Fruit fly (Drosophila melanogaster) whole organism, embryonic: ENCODE data around the gene GstZ1.

Source experiments
- CG11456 ChIP-seq: fragments of 200-800 bp; sonication (Bioruptor generic); IDR thresholded peaks from 3 replicates; pipeline ENCODE4 v1.3.6; 2022; ENCODE audit warnings: missing biosample characterization, missing genetic modification characterization
- CG11504 ChIP-seq: fragments of 200-800 bp; sonication (Bioruptor generic); optimal IDR thresholded peaks from 3 replicates; lab custom pipeline; 2019; ENCODE audit warnings: missing biosample characterization, mild to moderate bottlenecking, missing genetic modification characterization, moderate library complexity
- CG12299 ChIP-seq: fragments of 200-800 bp; sonication (Bioruptor generic); optimal IDR thresholded peaks from 2 replicates; lab custom pipeline; 2018; ENCODE audit warnings: missing biosample characterization, mild to moderate bottlenecking, missing genetic modification characterization
- CG1233 ChIP-seq: fragments of 200-800 bp; sonication (Bioruptor generic); optimal IDR thresholded peaks from 4 replicates; lab custom pipeline; 2018; ENCODE audit warnings: missing biosample characterization, mild to moderate bottlenecking, missing genetic modification characterization
- CG12744 ChIP-seq: fragments of 200-800 bp; sonication (Bioruptor generic); optimal IDR thresholded peaks from 2 replicates; lab custom pipeline; 2016; ENCODE audit warnings: missing biosample characterization, missing genetic modification characterization
- CG13287 ChIP-seq: fragments of 200-800 bp; sonication (Bioruptor generic); IDR thresholded peaks from 2 replicates; pipeline ENCODE4 v1.3.6; 2022; ENCODE audit warnings: missing biosample characterization, missing genetic modification characterization; ENCODE audit not compliant: partially characterized antibody
- CG13894 ChIP-seq: fragments of 200-800 bp; sonication (Bioruptor generic); optimal IDR thresholded peaks from 3 replicates; lab custom pipeline; 2018; ENCODE audit warnings: missing biosample characterization, mild to moderate bottlenecking, missing genetic modification characterization, moderate library complexity
- CG18262 ChIP-seq: fragments of 200-800 bp; optimal IDR thresholded peaks from 3 replicates; lab custom pipeline; 2019; ENCODE audit warnings: missing biosample characterization, mild to moderate bottlenecking, missing genetic modification characterization, moderate library complexity
- CG2120 ChIP-seq: fragments of 200-800 bp; sonication (Bioruptor generic); optimal IDR thresholded peaks from 3 replicates; lab custom pipeline; 2016; ENCODE audit warnings: missing biosample characterization, missing genetic modification characterization
- CG31224 ChIP-seq: fragments of 200-800 bp; sonication (Bioruptor generic); IDR thresholded peaks from 2 replicates; pipeline ENCODE4 v1.3.6; 2022; ENCODE audit warnings: missing biosample characterization, missing genetic modification characterization
- CG4424 ChIP-seq: fragments of 200-800 bp; sonication (Bioruptor generic); optimal IDR thresholded peaks from 3 replicates; lab custom pipeline; 2016; ENCODE audit warnings: missing biosample characterization, missing genetic modification characterization
- CG4707 ChIP-seq: fragments of 200-800 bp; sonication (Bioruptor generic); optimal IDR thresholded peaks from 2 replicates; lab custom pipeline; 2018; ENCODE audit warnings: missing biosample characterization, mild to moderate bottlenecking, missing genetic modification characterization, moderate library complexity
- CG4820 ChIP-seq: fragments of 200-800 bp; sonication (Bioruptor generic); optimal IDR thresholded peaks from 3 replicates; lab custom pipeline; 2016; ENCODE audit warnings: missing biosample characterization, missing genetic modification characterization
- CG5245 ChIP-seq: fragments of 200-800 bp; sonication (Bioruptor generic); optimal IDR thresholded peaks from 3 replicates; lab custom pipeline; 2016; ENCODE audit warnings: missing biosample characterization, missing genetic modification characterization
- CG6791 ChIP-seq: fragments of 200-800 bp; sonication (Bioruptor generic); IDR thresholded peaks from 3 replicates; pipeline ENCODE4 v1.3.6; 2022; ENCODE audit warnings: missing biosample characterization, missing genetic modification characterization; ENCODE audit not compliant: partially characterized antibody
- CG7786 ChIP-seq: fragments of 200-800 bp; sonication (Bioruptor generic); optimal IDR thresholded peaks from 2 replicates; lab custom pipeline; 2016; ENCODE audit warnings: missing biosample characterization, missing genetic modification characterization
- CG7839 ChIP-seq: fragments of 200-800 bp; sonication (Bioruptor generic); optimal IDR thresholded peaks from 3 replicates; lab custom pipeline; 2018; ENCODE audit warnings: missing biosample characterization, mild to moderate bottlenecking, missing genetic modification characterization, moderate library complexity
- CG7928 ChIP-seq: fragments of 200-800 bp; sonication (Bioruptor generic); optimal IDR thresholded peaks from 2 replicates; lab custom pipeline; 2017; ENCODE audit warnings: missing biosample characterization, mild to moderate bottlenecking, missing genetic modification characterization
- CG7963 ChIP-seq: fragments of 200-800 bp; sonication (Bioruptor generic); IDR thresholded peaks from 3 replicates; pipeline ENCODE4 v1.3.6; 2022; ENCODE audit warnings: missing biosample characterization, missing genetic modification characterization; ENCODE audit not compliant: partially characterized antibody
- CG7987 ChIP-seq: fragments of 200-800 bp; sonication (Bioruptor generic); optimal IDR thresholded peaks from 2 replicates; lab custom pipeline; 2018; ENCODE audit warnings: missing biosample characterization, mild to moderate bottlenecking, missing genetic modification characterization, moderate library complexity
- CG8944 ChIP-seq: fragments of 200-800 bp; sonication (Bioruptor generic); optimal IDR thresholded peaks from 3 replicates; lab custom pipeline; 2016; ENCODE audit warnings: missing biosample characterization, missing genetic modification characterization
- CG9876 ChIP-seq: fragments of 200-800 bp; sonication (Bioruptor generic); optimal IDR thresholded peaks from 2 replicates; lab custom pipeline; 2016; ENCODE audit warnings: missing biosample characterization, missing genetic modification characterization
- CHES-1-like ChIP-seq: fragments of 200-800 bp; sonication (Bioruptor generic); optimal IDR thresholded peaks from 2 replicates; lab custom pipeline; 2016; ENCODE audit warnings: missing biosample characterization, missing genetic modification characterization
- Chrac-16 ChIP-seq: fragments of 200-800 bp; sonication (Bioruptor generic); optimal IDR thresholded peaks from 3 replicates; lab custom pipeline; 2016; ENCODE audit warnings: missing biosample characterization, missing genetic modification characterization
- CkIIα-i1 ChIP-seq: fragments of 200-800 bp; sonication (Bioruptor generic); IDR thresholded peaks from 2 replicates; pipeline ENCODE4 v1.3.6; 2022; ENCODE audit warnings: missing biosample characterization, missing genetic modification characterization
- D ChIP-seq, 2 experiments: fragments of 200-800 bp in 1 of 2; fragments of >200 bp in 1 of 2; sonication (Bioruptor generic) in 1 of 2; optimal IDR thresholded peaks; 2 replicates in 1 of 2; 3 replicates in 1 of 2; lab custom pipeline; 2017; ENCODE audit warnings: mild to moderate bottlenecking in 1 of 2, missing biosample characterization in 1 of 2, missing genetic modification characterization in 1 of 2, missing genetic modification reagents in 1 of 2
- Gsc ChIP-seq: fragments of 200-800 bp; sonication (Bioruptor generic); IDR thresholded peaks from 2 replicates; pipeline ENCODE4 v1.3.6; 2022; ENCODE audit warnings: missing biosample characterization, missing genetic modification characterization
- H2.0 ChIP-seq: fragments of 200-800 bp; sonication (Bioruptor generic); IDR thresholded peaks from 2 replicates; pipeline ENCODE4 v1.3.6; 2022; ENCODE audit warnings: missing biosample characterization, missing genetic modification characterization
- Hand ChIP-seq: fragments of 200-800 bp; sonication (Bioruptor generic); optimal IDR thresholded peaks from 2 replicates; lab custom pipeline; 2017; ENCODE audit warnings: mild to moderate bottlenecking, missing biosample characterization, missing genetic modification reagents, missing genetic modification characterization
- Hr51 ChIP-seq, 2 experiments: fragments of 200-800 bp; sonication (Bioruptor generic); optimal IDR thresholded peaks; 2 replicates in 1 of 2; 3 replicates in 1 of 2; lab custom pipeline; 2016 to 2018; ENCODE audit warnings: missing biosample characterization in 2 of 2, missing genetic modification characterization in 2 of 2, mild to moderate bottlenecking in 1 of 2, moderate library complexity in 1 of 2
- Hsf ChIP-seq: fragments of 200-800 bp; sonication (Bioruptor generic); optimal IDR thresholded peaks from 3 replicates; lab custom pipeline; 2016; ENCODE audit warnings: missing biosample characterization, missing genetic modification characterization
- Lim3 ChIP-seq: fragments of 200-800 bp; sonication (Bioruptor generic); IDR thresholded peaks from 2 replicates; pipeline ENCODE4 v1.3.6; 2022; ENCODE audit warnings: missing biosample characterization, missing genetic modification characterization
- Neu2 ChIP-seq: fragments of 200-800 bp; sonication (Bioruptor generic); optimal IDR thresholded peaks from 3 replicates; lab custom pipeline; 2016; ENCODE audit warnings: missing biosample characterization, missing genetic modification characterization, borderline replicate concordance
- Oaz ChIP-seq: fragments of 200-800 bp; sonication (Bioruptor generic); IDR thresholded peaks from 2 replicates; pipeline ENCODE4 v1.3.6; 2022; ENCODE audit warnings: missing biosample characterization, missing genetic modification characterization
- Sry-β ChIP-seq: fragments of 200-800 bp; sonication (Bioruptor generic); optimal IDR thresholded peaks from 2 replicates; lab custom pipeline; 2018; ENCODE audit warnings: missing biosample characterization, mild to moderate bottlenecking, missing genetic modification characterization, moderate library complexity
- Sry-δ ChIP-seq: fragments of 200-800 bp; sonication (Bioruptor generic); optimal IDR thresholded peaks from 2 replicates; lab custom pipeline; 2016; ENCODE audit warnings: missing biosample characterization, missing genetic modification characterization
- bowl ChIP-seq: fragments of 200-800 bp; sonication (Bioruptor generic); IDR thresholded peaks from 2 replicates; pipeline ENCODE4 v1.3.6; 2022; ENCODE audit warnings: missing biosample characterization, missing genetic modification characterization
- cas ChIP-seq: fragments of 200-800 bp; sonication (Bioruptor generic); IDR thresholded peaks from 2 replicates; pipeline ENCODE4 v1.3.6; 2022; ENCODE audit warnings: missing biosample characterization, missing genetic modification characterization
- corto ChIP-seq: fragments of 200-800 bp; sonication (Bioruptor generic); optimal IDR thresholded peaks from 2 replicates; lab custom pipeline; 2016; ENCODE audit warnings: missing biosample characterization, mild to moderate bottlenecking, missing genetic modification characterization, moderate library complexity
- eve ChIP-seq, 2 experiments: fragments of >200 bp; optimal IDR thresholded peaks; 2 replicates each; lab custom pipeline; 2017; ENCODE audit warnings: missing biosample characterization in 2 of 2, missing genetic modification characterization in 2 of 2
- kay ChIP-seq: fragments of 200-800 bp; sonication (Bioruptor generic); optimal IDR thresholded peaks from 2 replicates; lab custom pipeline; 2016; ENCODE audit warnings: missing biosample characterization, missing genetic modification characterization
- lola ChIP-seq, 3 experiments: fragments of >200 bp in 2 of 3; fragments of 200-800 bp in 1 of 3; sonication (Bioruptor generic) in 1 of 3; optimal IDR thresholded peaks; 2 replicates each; lab custom pipeline; 2017 to 2019; ENCODE audit warnings: missing biosample characterization in 3 of 3, missing genetic modification characterization in 3 of 3, mild to moderate bottlenecking in 1 of 3, moderate library complexity in 1 of 3
- rib ChIP-seq: fragments of 200-800 bp; sonication (Bioruptor generic); IDR thresholded peaks from 2 replicates; pipeline ENCODE4 v1.3.6; 2022; ENCODE audit warnings: missing biosample characterization, missing genetic modification characterization
- stc ChIP-seq: fragments of 200-800 bp; sonication (Bioruptor generic); IDR thresholded peaks from 2 replicates; pipeline ENCODE4 v1.3.6; 2022; ENCODE audit warnings: missing biosample characterization, missing genetic modification characterization
- tio ChIP-seq: fragments of 200-800 bp; sonication (Bioruptor generic); optimal IDR thresholded peaks from 2 replicates; lab custom pipeline; 2017; ENCODE audit warnings: missing biosample characterization, missing genetic modification characterization, inconsistent platforms
- tll ChIP-seq, 2 experiments: fragments of 200-800 bp in 1 of 2; fragments of >200 bp in 1 of 2; sonication (Bioruptor generic) in 1 of 2; optimal IDR thresholded peaks; 2 replicates each; lab custom pipeline; 2017 to 2019; ENCODE audit warnings: missing biosample characterization in 2 of 2, missing genetic modification characterization in 2 of 2, mild to moderate bottlenecking in 1 of 2, moderate library complexity in 1 of 2
- unc-4 ChIP-seq: fragments of 200-800 bp; sonication (Bioruptor generic); IDR thresholded peaks from 2 replicates; pipeline ENCODE4 v1.3.6; 2022; ENCODE audit warnings: missing biosample characterization, missing genetic modification characterization; ENCODE audit not compliant: partially characterized antibody
- unpg ChIP-seq: fragments of 200-800 bp; sonication (Bioruptor generic); optimal IDR thresholded peaks from 3 replicates; lab custom pipeline; 2018; ENCODE audit warnings: missing biosample characterization, mild to moderate bottlenecking, missing genetic modification characterization, moderate library complexity
- wor ChIP-seq: fragments of 200-800 bp; sonication (Bioruptor generic); IDR thresholded peaks from 2 replicates; pipeline ENCODE4 v1.3.6; 2022; ENCODE audit warnings: missing biosample characterization, missing genetic modification characterization

GstZ1 gene

DNA sequence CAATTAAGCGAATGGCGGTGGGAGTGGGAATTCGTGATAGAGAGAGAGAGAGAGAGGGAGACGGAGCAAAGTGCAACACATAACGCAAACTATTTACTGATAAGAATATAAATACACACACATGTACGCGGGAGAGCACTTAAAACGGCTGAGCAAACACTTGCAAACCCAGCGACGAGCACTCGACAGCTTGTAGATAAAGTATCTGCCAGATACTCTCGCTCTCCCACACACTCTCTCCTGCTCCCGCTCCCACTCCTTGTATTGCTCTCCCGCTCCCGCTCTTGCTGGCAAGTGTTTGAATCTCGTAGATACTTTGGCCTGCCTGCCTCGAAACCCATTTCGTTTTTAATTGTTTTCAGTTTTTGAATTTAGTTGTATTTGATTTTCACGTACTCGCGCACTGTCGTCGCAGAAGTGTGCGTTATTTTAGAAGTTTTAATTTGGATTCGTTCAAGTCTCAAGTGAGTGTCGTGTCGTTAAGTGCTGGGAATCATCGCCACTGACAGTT is 28.1 kb downstream of the GstZ1 start (continued):
- TF ChIP-seq Sry-β (GFP tag; lab: Kevin White, UChicago) (no peak), stc (GFP tag; lab: Robert Waterston, UW) (peak; percentile 46), Sry-δ (GFP tag; lab: Kevin White, UChicago) (no peak), CG1233 (GFP tag; lab: Kevin White, UChicago) (no peak), CG8944 (no peak), unc-4 (peak; percentile 51; the same call in 1 of the 2 replicates), CG7839 (peak; percentile 3), Neu2 (GFP tag; lab: Kevin White, UChicago) (no peak), CG13894 (tag; lab: Kevin White, UChicago) (peak; percentile 2), CG7928 (GFP tag; lab: Kevin White, UChicago) (no peak), cas (GFP tag; lab: Robert Waterston, UW) (no peak), Lim3 (GFP tag; lab: Robert Waterston, UW) (no peak), Hand (peak; percentile 54), CG5245 (GFP tag; lab: Kevin White, UChicago) (no peak), D (optimal IDR thresholded peaks at IDR 0.05; lab: Kevin White, UChicago) (no peak), D (GFP tag; optimal IDR thresholded peaks at IDR 0.05; lab: Kevin White, UChicago) (peak; percentile 24), CG18262 (tag; lab: Kevin White, UChicago) (peak; percentile 12), Hr51 (GFP tag; optimal IDR thresholded peaks at IDR 0.05; lab: Kevin White, UChicago) (no peak), CG11456 (GFP tag; lab: Robert Waterston, UW) (no peak), CG2120 (GFP tag; lab: Kevin White, UChicago) (peak; percentile 8), Gsc (GFP tag; lab: Robert Waterston, UW) (no peak), CG9876 (GFP tag; lab: Kevin White, UChicago) (no peak), Chrac-16 (GFP tag; lab: Kevin White, UChicago) (no peak), CG4424 (GFP tag; lab: Kevin White, UChicago) (no peak), kay (GFP tag; lab: Kevin White, UChicago) (no peak), Oaz (GFP tag; lab: Robert Waterston, UW) (no peak), unpg (peak; percentile 21), CG11504 (tag; lab: Kevin White, UChicago) (peak; percentile 27), lola (GFP tag; optimal IDR thresholded peaks at IDR 0.05; lab: Kevin White, UChicago) (no peak), CG4707 (GFP tag; lab: Kevin White, UChicago) (no peak), bowl (GFP tag; lab: Robert Waterston, UW) (peak; percentile 47; the same call in 1 of the 2 replicates), wor (no peak), CG12299 (tag; lab: Kevin White, UChicago) (peak; percentile 9), H2.0 (GFP tag; lab: Robert Waterston, UW) (no peak), CG7786 (GFP tag; lab: Kevin White, UChicago) (no peak), CG4820 (GFP tag; lab: Kevin White, UChicago) (no peak), CkIIα-i1 (GFP tag; lab: Robert Waterston, UW) (no peak), tio (GFP tag; lab: Kevin White, UChicago) (no peak), rib (GFP tag; lab: Robert Waterston, UW) (peak; percentile 81), CG13287 (peak; percentile 45; the same call in 1 of the 2 replicates), CHES-1-like (GFP tag; lab: Kevin White, UChicago) (peak; percentile 12), CG12744 (GFP tag; lab: Kevin White, UChicago) (no peak), CG7963 (no peak), CG31224 (GFP tag; lab: Robert Waterston, UW) (no peak), eve (GFP tag; optimal IDR thresholded peaks at IDR 0.05; lab: Kevin White, UChicago) (no peak), CG6791 (no peak), tll (GFP tag; optimal IDR thresholded peaks at IDR 0.05; lab: Kevin White, UChicago) (peak in 1 of 2 experiments; percentile 24), CG7987 (GFP tag; lab: Kevin White, UChicago) (peak; percentile 63), corto (GFP tag; lab: Kevin White, UChicago) (peak; percentile 21), Hsf (no peak)
